Worm (Caenorhabditis elegans) whole organism, mixed stage, embryonic: Measurements from ENCODE around the gene str-68.

Experiments
- elt-1 ChIP-seq: sonication (generic microtip); optimal IDR thresholded peaks from 2 replicates; lab custom pipeline; 2017; ENCODE audit warnings: missing genetic modification characterization, mild to moderate bottlenecking, missing compliant biosample characterization, antibody characterized with exemption, moderate library complexity, borderline replicate concordance; ENCODE audit not compliant: insufficient read depth
- elt-3 ChIP-seq: fragments of 150-350 bp; optimal IDR thresholded peaks from 2 replicates; lab custom pipeline; 2014; ENCODE audit warnings: missing biosample characterization, missing genetic modification characterization
- nhr-76 ChIP-seq: sonication (generic microtip); optimal IDR thresholded peaks from 2 replicates; lab custom pipeline; 2017; ENCODE audit warnings: missing biosample characterization, missing genetic modification characterization
- pha-4 ChIP-seq: fragments of 150-350 bp; optimal IDR thresholded peaks from 2 replicates; lab custom pipeline; 2018; ENCODE audit warnings: missing biosample characterization, missing genetic modification reagents, missing genetic modification characterization
- snpc-4 ChIP-seq: fragments of 150-350 bp; optimal IDR thresholded peaks from 2 replicates; lab custom pipeline; 2014; ENCODE audit warnings: missing biosample characterization, missing genetic modification characterization
- unc-62 ChIP-seq: fragments of 150-350 bp; optimal IDR thresholded peaks from 2 replicates; lab custom pipeline; 2014; ENCODE audit warnings: missing biosample characterization, missing genetic modification reagents, missing genetic modification characterization

- TF ChIP-seq pha-4 (tag; lab: Kevin White, UChicago) = no peak
- no peak for TF ChIP-seq nhr-76 (tag; lab: Kevin White, UChicago)
- TF ChIP-seq unc-62 (GFP tag; lab: Kevin White, UChicago) = no peak
- TF ChIP-seq elt-3 (tag; lab: Kevin White, UChicago) = no peak
- TF ChIP-seq snpc-4 = no peak
- TF ChIP-seq elt-1 (tag; lab: Kevin White, UChicago) = no peak
Measured at ce11 chrV:3122403-3122802, 15.1 kb upstream of the str-68 start.
